Worm (Caenorhabditis elegans) whole organism, midembryonic: ENCODE measurements around the gene sri-31.
"Not testable (repeated sequence)": the region's sequence is repeated elsewhere in the genome, so short reads cannot be mapped to it uniquely, and the experiment has no call there.

Source experiments
- cog-1 ChIP-seq: sonication (generic microtip); optimal IDR thresholded peaks from 2 replicates; lab custom pipeline; 2016; ENCODE audit warnings: missing genetic modification characterization, missing compliant biosample characterization
- flt-1 ChIP-seq: fragments of 200-800 bp; sonication (Bioruptor generic); IDR thresholded peaks from 2 replicates; pipeline ENCODE4 v1.3.6; 2022; ENCODE audit warnings: missing genetic modification characterization, missing compliant biosample characterization
- klf-2 ChIP-seq: fragments of 200-800 bp; sonication (Bioruptor generic); conservative IDR thresholded peaks from 2 replicates; pipeline ENCODE4 v1.3.6; 2022; ENCODE audit warnings: missing genetic modification reagents, missing genetic modification characterization, missing compliant biosample characterization
- ref-1 ChIP-seq: fragments of 200-800 bp; sonication (Bioruptor generic); conservative IDR thresholded peaks from 2 replicates; pipeline ENCODE4 v1.3.6; 2022; ENCODE audit warnings: missing genetic modification reagents, missing genetic modification characterization, missing compliant biosample characterization
- tab-1 ChIP-seq: fragments of 200-800 bp; sonication (Bioruptor generic); IDR thresholded peaks from 2 replicates; pipeline ENCODE4 v1.3.6; 2022; ENCODE audit warnings: missing genetic modification characterization, missing compliant biosample characterization
- ztf-23 ChIP-seq: fragments of 200-800 bp; sonication (Bioruptor generic); IDR thresholded peaks from 2 replicates; pipeline ENCODE4 v1.3.6; 2022; ENCODE audit warnings: missing genetic modification reagents, missing genetic modification characterization, missing compliant biosample characterization
- ztf-29 ChIP-seq: fragments of 200-800 bp; sonication (Bioruptor generic); IDR thresholded peaks from 2 replicates; pipeline ENCODE4 v1.3.6; 2022; ENCODE audit warnings: missing genetic modification reagents, missing genetic modification characterization, missing compliant biosample characterization

ce11 chrII:3032480-3032879 lies 18.3 kb upstream of the sri-31 start, which contains the start of gene B0454.6:
- not testable (repeated sequence) for TF ChIP-seq flt-1 (GFP tag; lab: Robert Waterston, UW); ztf-29 (GFP tag; lab: Robert Waterston, UW); ztf-23 (GFP tag; lab: Robert Waterston, UW); ref-1 (GFP tag; lab: Robert Waterston, UW); tab-1; cog-1 (tag; lab: Kevin White, UChicago); klf-2
